Worm (Caenorhabditis elegans) whole organism, L4 larva: Measurements from ENCODE around the gene C17C3.3.

ENCODE experiments used
- nhr-25 ChIP-seq: sonication (generic microtip); optimal IDR thresholded peaks from 2 replicates; lab custom pipeline; 2017; ENCODE audit warnings: missing genetic modification characterization, mild to moderate bottlenecking, missing compliant biosample characterization, antibody characterized with exemption, moderate library complexity, borderline replicate concordance; ENCODE audit not compliant: insufficient read depth
- nhr-76 ChIP-seq: fragments of 150-350 bp; optimal IDR thresholded peaks from 2 replicates; lab custom pipeline; 2014; ENCODE audit warnings: missing biosample characterization, missing genetic modification characterization
- pqm-1 ChIP-seq: sonication (generic microtip); optimal IDR thresholded peaks from 2 replicates; lab custom pipeline; 2017; ENCODE audit warnings: missing biosample characterization, missing genetic modification characterization
- skn-1 ChIP-seq: fragments of 150-350 bp; optimal IDR thresholded peaks from 2 replicates; lab custom pipeline; 2014; ENCODE audit warnings: missing biosample characterization, missing genetic modification characterization
- snpc-4 ChIP-seq: fragments of 150-350 bp; optimal IDR thresholded peaks from 2 replicates; lab custom pipeline; 2014; ENCODE audit warnings: missing biosample characterization, missing genetic modification characterization
- unc-130 ChIP-seq: sonication (generic microtip); optimal IDR thresholded peaks from 2 replicates; lab custom pipeline; 2016; ENCODE audit warnings: missing genetic modification reagents, missing genetic modification characterization, missing compliant biosample characterization
- zag-1 ChIP-seq: fragments of 150-350 bp; optimal IDR thresholded peaks from 2 replicates; lab custom pipeline; 2014; ENCODE audit warnings: missing biosample characterization, missing genetic modification characterization

DNA sequence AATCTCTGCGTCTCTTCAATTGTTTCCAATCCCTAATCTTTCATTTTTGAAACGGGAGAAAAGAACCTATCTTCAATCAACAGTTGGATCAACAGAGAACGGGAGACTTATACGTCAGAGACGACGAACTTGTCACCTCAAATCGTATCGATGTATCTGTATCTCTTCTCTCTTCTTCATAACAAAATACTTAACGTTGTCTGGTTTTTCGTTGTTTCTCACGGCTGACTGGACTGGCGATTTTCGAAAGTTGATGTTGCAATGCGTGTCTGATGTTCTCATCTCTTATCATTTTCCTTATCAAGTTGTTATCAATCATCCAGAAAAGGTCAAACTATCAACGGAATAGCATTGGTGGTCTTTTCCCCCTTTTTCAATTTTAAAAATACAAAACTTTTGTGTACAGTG, 44.0 kb downstream of the C17C3.3 start:
- TF ChIP-seq nhr-76 (peak; percentile 51), nhr-25 (tag; lab: Kevin White, UChicago) (no peak), skn-1 (tag; lab: Kevin White, UChicago) (no peak), snpc-4 (tag; lab: Kevin White, UChicago) (no peak), pqm-1 (tag; lab: Kevin White, UChicago) (peak; percentile 62), zag-1 (tag; lab: Kevin White, UChicago) (no peak), unc-130 (GFP tag; lab: Kevin White, UChicago) (no peak)
